Fruit fly (Drosophila melanogaster) whole organism, embryonic: ENCODE data around the gene CG15336.
A peak's percentile ranks its signal among the peaks of the same experiment; 100 is the strongest.

Experiments
- Adf1 ChIP-seq: fragments of 200-800 bp; sonication (Bioruptor generic); IDR thresholded peaks from 2 replicates; pipeline ENCODE4 v1.3.6; 2022; ENCODE audit warnings: missing biosample characterization, missing genetic modification characterization
- Aef1 ChIP-seq: fragments of 200-800 bp; sonication (Bioruptor generic); IDR thresholded peaks from 3 replicates; pipeline ENCODE4 v1.3.6; 2022; ENCODE audit warnings: missing biosample characterization, missing genetic modification characterization
- CG10147 ChIP-seq: fragments of 200-800 bp; sonication (Bioruptor generic); optimal IDR thresholded peaks from 2 replicates; lab custom pipeline; 2019; ENCODE audit warnings: missing biosample characterization, mild to moderate bottlenecking, missing genetic modification characterization, moderate library complexity
- CG10654 ChIP-seq: fragments of 200-800 bp; sonication (Bioruptor generic); optimal IDR thresholded peaks from 2 replicates; lab custom pipeline; 2016; ENCODE audit warnings: missing biosample characterization, missing genetic modification characterization
- CG11398 ChIP-seq: fragments of 200-800 bp; sonication (Bioruptor generic); optimal IDR thresholded peaks from 2 replicates; lab custom pipeline; 2016; ENCODE audit warnings: missing biosample characterization, missing genetic modification characterization
- CG12391 ChIP-seq: fragments of 200-800 bp; sonication (Bioruptor generic); optimal IDR thresholded peaks from 3 replicates; lab custom pipeline; 2018; ENCODE audit warnings: missing biosample characterization, mild to moderate bottlenecking, missing genetic modification characterization, moderate library complexity
- CG16813 ChIP-seq: fragments of 200-800 bp; sonication (Bioruptor generic); IDR thresholded peaks from 3 replicates; pipeline ENCODE4 v1.3.6; 2022; ENCODE audit warnings: missing biosample characterization, missing genetic modification characterization; ENCODE audit not compliant: partially characterized antibody
- CG16815 ChIP-seq: fragments of 200-800 bp; sonication (Bioruptor generic); optimal IDR thresholded peaks from 3 replicates; lab custom pipeline; 2017; ENCODE audit warnings: missing biosample characterization, mild to moderate bottlenecking, missing genetic modification characterization
- CG18764 ChIP-seq: fragments of 200-800 bp; sonication (Bioruptor generic); optimal IDR thresholded peaks from 3 replicates; lab custom pipeline; 2016; ENCODE audit warnings: missing biosample characterization, missing genetic modification characterization
- CG2129 ChIP-seq: fragments of 200-800 bp; sonication (Bioruptor generic); IDR thresholded peaks from 2 replicates; pipeline ENCODE4 v1.3.6; 2022; ENCODE audit warnings: missing biosample characterization, missing genetic modification characterization; ENCODE audit not compliant: partially characterized antibody
- CG2712 ChIP-seq: fragments of 200-800 bp; optimal IDR thresholded peaks from 3 replicates; lab custom pipeline; 2019; ENCODE audit warnings: missing biosample characterization, mild to moderate bottlenecking, missing genetic modification characterization, moderate library complexity
- CG34376 ChIP-seq: fragments of 200-800 bp; sonication (Bioruptor generic); optimal IDR thresholded peaks from 2 replicates; lab custom pipeline; 2018; ENCODE audit warnings: missing biosample characterization, mild to moderate bottlenecking, missing genetic modification characterization
- CG3838 ChIP-seq: fragments of 200-800 bp; sonication (Bioruptor generic); optimal IDR thresholded peaks from 3 replicates; lab custom pipeline; 2016; ENCODE audit warnings: missing biosample characterization, missing genetic modification characterization
- CG4820 ChIP-seq: fragments of 200-800 bp; sonication (Bioruptor generic); optimal IDR thresholded peaks from 3 replicates; lab custom pipeline; 2016; ENCODE audit warnings: missing biosample characterization, missing genetic modification characterization
- CG8089 ChIP-seq: fragments of 200-800 bp; sonication (Bioruptor generic); optimal IDR thresholded peaks from 3 replicates; lab custom pipeline; 2016; ENCODE audit warnings: missing biosample characterization, missing genetic modification characterization
- CG8924 ChIP-seq: fragments of 200-800 bp; optimal IDR thresholded peaks from 3 replicates; lab custom pipeline; 2019; ENCODE audit warnings: missing biosample characterization, mild to moderate bottlenecking, missing genetic modification characterization, moderate library complexity
- CG9215 ChIP-seq: fragments of 200-800 bp; sonication (Bioruptor generic); IDR thresholded peaks from 2 replicates; pipeline ENCODE4 v1.3.6; 2022; ENCODE audit warnings: missing biosample characterization, missing genetic modification characterization
- CG9609 ChIP-seq: fragments of 200-800 bp; sonication (Bioruptor generic); optimal IDR thresholded peaks from 3 replicates; lab custom pipeline; 2016; ENCODE audit warnings: missing biosample characterization, missing genetic modification characterization
- CoRest ChIP-seq: fragments of 200-800 bp; sonication (Bioruptor generic); optimal IDR thresholded peaks from 3 replicates; lab custom pipeline; 2018; ENCODE audit warnings: missing biosample characterization, mild to moderate bottlenecking, missing genetic modification characterization, moderate library complexity
- Dek ChIP-seq: fragments of 200-800 bp; sonication (Bioruptor generic); optimal IDR thresholded peaks from 3 replicates; lab custom pipeline; 2019; ENCODE audit warnings: missing biosample characterization, mild to moderate bottlenecking, missing genetic modification characterization, moderate library complexity
- Dll ChIP-seq: fragments of 200-800 bp; sonication (Bioruptor generic); IDR thresholded peaks from 4 replicates; pipeline ENCODE4 v1.3.6; 2022; ENCODE audit warnings: missing biosample characterization, missing genetic modification characterization; ENCODE audit not compliant: partially characterized antibody
- E2f2 ChIP-seq: fragments of 200-800 bp; sonication (Bioruptor generic); IDR thresholded peaks from 2 replicates; pipeline ENCODE4 v1.3.6; 2022; ENCODE audit warnings: missing biosample characterization, missing genetic modification characterization
- Ets97D ChIP-seq: fragments of 200-800 bp; sonication (Bioruptor generic); optimal IDR thresholded peaks from 3 replicates; lab custom pipeline; 2016; ENCODE audit warnings: missing biosample characterization, missing genetic modification characterization
- Hey ChIP-seq: fragments of 200-800 bp; sonication (Bioruptor generic); optimal IDR thresholded peaks from 3 replicates; lab custom pipeline; 2018; ENCODE audit warnings: missing biosample characterization, mild to moderate bottlenecking, missing genetic modification characterization
- HmgD ChIP-seq: fragments of 200-800 bp; sonication (Bioruptor generic); optimal IDR thresholded peaks from 3 replicates; lab custom pipeline; 2016; ENCODE audit warnings: missing biosample characterization, missing genetic modification characterization
- Jarid2 ChIP-seq: fragments of 200-800 bp; sonication (Bioruptor generic); optimal IDR thresholded peaks from 3 replicates; lab custom pipeline; 2017; ENCODE audit warnings: mild to moderate bottlenecking, missing biosample characterization, missing genetic modification reagents, missing genetic modification characterization
- Meics ChIP-seq: fragments of 200-800 bp; sonication (Bioruptor generic); optimal IDR thresholded peaks from 2 replicates; lab custom pipeline; 2017; ENCODE audit warnings: missing biosample characterization, mild to moderate bottlenecking, missing genetic modification characterization
- Myb ChIP-seq: fragments of 200-800 bp; sonication (Bioruptor generic); optimal IDR thresholded peaks from 2 replicates; lab custom pipeline; 2016; ENCODE audit warnings: missing biosample characterization, missing genetic modification characterization
- Neu2 ChIP-seq: fragments of 200-800 bp; sonication (Bioruptor generic); optimal IDR thresholded peaks from 3 replicates; lab custom pipeline; 2016; ENCODE audit warnings: missing biosample characterization, missing genetic modification characterization, borderline replicate concordance
- Nf-YC ChIP-seq: fragments of 200-800 bp; optimal IDR thresholded peaks from 3 replicates; lab custom pipeline; 2019; ENCODE audit warnings: missing biosample characterization, mild to moderate bottlenecking, missing genetic modification characterization, moderate library complexity
- Oaz ChIP-seq: fragments of 200-800 bp; sonication (Bioruptor generic); IDR thresholded peaks from 2 replicates; pipeline ENCODE4 v1.3.6; 2022; ENCODE audit warnings: missing biosample characterization, missing genetic modification characterization
- PHDP ChIP-seq: fragments of 200-800 bp; sonication (Bioruptor generic); optimal IDR thresholded peaks from 3 replicates; lab custom pipeline; 2018; ENCODE audit warnings: missing biosample characterization, mild to moderate bottlenecking, missing genetic modification characterization, moderate library complexity
- Six4 ChIP-seq: fragments of 200-800 bp; sonication (Bioruptor generic); optimal IDR thresholded peaks from 2 replicates; lab custom pipeline; 2016; ENCODE audit warnings: missing biosample characterization, missing genetic modification characterization
- Xrp1 ChIP-seq: fragments of 200-800 bp; sonication (Bioruptor generic); IDR thresholded peaks from 2 replicates; pipeline ENCODE4 v1.3.6; 2022; ENCODE audit warnings: missing biosample characterization, missing genetic modification characterization
- ase ChIP-seq: fragments of 200-800 bp; sonication (Bioruptor generic); IDR thresholded peaks from 3 replicates; pipeline ENCODE4 v1.3.6; 2022; ENCODE audit warnings: missing biosample characterization, missing genetic modification characterization
- bcd ChIP-seq: fragments of 200-800 bp; sonication (Bioruptor generic); optimal IDR thresholded peaks from 2 replicates; lab custom pipeline; 2017; ENCODE audit warnings: missing biosample characterization, mild to moderate bottlenecking, missing genetic modification characterization
- bigmax ChIP-seq: fragments of 200-800 bp; sonication (Bioruptor generic); optimal IDR thresholded peaks from 2 replicates; lab custom pipeline; 2018; ENCODE audit warnings: missing biosample characterization, mild to moderate bottlenecking, missing genetic modification characterization
- fd96Cb ChIP-seq: fragments of 200-800 bp; sonication (Bioruptor generic); optimal IDR thresholded peaks from 2 replicates; lab custom pipeline; 2018; ENCODE audit warnings: missing biosample characterization, mild to moderate bottlenecking, missing genetic modification characterization, moderate library complexity
- h ChIP-seq: fragments of >200 bp; optimal IDR thresholded peaks from 2 replicates; lab custom pipeline; 2017
- hkb ChIP-seq, 2 experiments: fragments of 200-800 bp in 1 of 2; fragments of >200 bp in 1 of 2; sonication (Bioruptor generic) in 1 of 2; IDR thresholded peaks in 1 of 2; optimal IDR thresholded peaks in 1 of 2; 2 replicates each; pipeline versions ENCODE4 v1.3.6 to Lab custom; 2017 to 2022; ENCODE audit warnings: missing biosample characterization in 1 of 2, missing genetic modification characterization in 1 of 2
- ind ChIP-seq: fragments of 200-800 bp; sonication (Bioruptor generic); optimal IDR thresholded peaks from 3 replicates; lab custom pipeline; 2016; ENCODE audit warnings: missing biosample characterization, missing genetic modification characterization
- lab ChIP-seq: fragments of 200-800 bp; sonication (Bioruptor generic); optimal IDR thresholded peaks from 3 replicates; lab custom pipeline; 2017; ENCODE audit warnings: missing biosample characterization, missing genetic modification characterization, mild to moderate bottlenecking, moderate library complexity, missing genetic modification reagents
- mirr ChIP-seq: fragments of 200-800 bp; sonication (Bioruptor generic); optimal IDR thresholded peaks from 3 replicates; lab custom pipeline; 2018; ENCODE audit warnings: missing biosample characterization, mild to moderate bottlenecking, missing genetic modification characterization
- nerfin-1 ChIP-seq: fragments of 200-800 bp; sonication (Bioruptor generic); optimal IDR thresholded peaks from 3 replicates; lab custom pipeline; 2019; ENCODE audit warnings: missing biosample characterization, mild to moderate bottlenecking, missing genetic modification characterization, moderate library complexity
- ranshi ChIP-seq: fragments of 200-800 bp; sonication (Bioruptor generic); IDR thresholded peaks from 2 replicates; pipeline ENCODE4 v1.3.6; 2022; ENCODE audit warnings: missing biosample characterization, missing genetic modification characterization
- sc ChIP-seq, 3 experiments: fragments of >200 bp in 2 of 3; fragments of 200-800 bp in 1 of 3; sonication (Bioruptor generic) in 1 of 3; optimal IDR thresholded peaks; 2 replicates in 2 of 3; 3 replicates in 1 of 3; lab custom pipeline; 2017; ENCODE audit warnings: mild to moderate bottlenecking in 1 of 3, missing biosample characterization in 1 of 3, missing genetic modification characterization in 1 of 3, missing genetic modification reagents in 1 of 3
- tll ChIP-seq, 2 experiments: fragments of 200-800 bp in 1 of 2; fragments of >200 bp in 1 of 2; sonication (Bioruptor generic) in 1 of 2; optimal IDR thresholded peaks; 2 replicates each; lab custom pipeline; 2017 to 2019; ENCODE audit warnings: missing biosample characterization in 2 of 2, missing genetic modification characterization in 2 of 2, mild to moderate bottlenecking in 1 of 2, moderate library complexity in 1 of 2
- zfh2 ChIP-seq: fragments of 200-800 bp; sonication (Bioruptor generic); optimal IDR thresholded peaks from 2 replicates; lab custom pipeline; 2016; ENCODE audit warnings: missing biosample characterization, missing genetic modification characterization

CG15336 gene

DNA sequence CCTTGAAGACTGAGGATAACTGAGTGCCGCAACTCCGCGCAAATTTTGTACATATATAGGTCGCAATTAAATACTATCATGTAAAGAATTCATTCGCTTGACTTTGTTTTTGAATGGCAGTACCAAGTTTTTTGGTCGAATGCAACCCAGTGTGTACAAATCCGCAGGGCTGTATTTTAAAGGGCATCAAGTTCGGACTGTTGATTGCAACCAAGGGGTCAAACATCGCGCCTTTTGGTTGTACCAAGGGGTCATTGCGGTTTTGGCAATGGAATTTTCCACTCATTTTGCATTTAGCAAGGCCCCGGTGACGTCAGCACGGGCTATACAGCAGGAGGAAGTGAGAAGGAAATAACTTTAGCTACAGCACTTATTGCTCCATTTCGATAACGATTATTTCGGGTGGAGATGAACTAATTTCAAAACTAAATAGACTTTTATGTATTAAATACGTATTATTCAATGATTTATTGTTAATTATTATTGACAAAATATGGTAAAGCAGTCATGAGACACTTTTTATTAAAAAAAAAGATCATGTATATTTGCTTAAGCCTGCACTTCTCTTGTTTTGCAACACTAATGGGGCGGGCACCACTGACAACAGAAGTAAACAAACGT, 15.9 kb upstream of the CG15336 start, which contains the start of gene CG10958 (continued):
- TF ChIP-seq bigmax (GFP tag; lab: Kevin White, UChicago), result no peak
- TF ChIP-seq CG8924 (tag; lab: Kevin White, UChicago), result peak; percentile 51
- no peak for TF ChIP-seq ranshi (GFP tag; lab: Robert Waterston, UW)
- TF ChIP-seq CG4820 (GFP tag; lab: Kevin White, UChicago), result peak; percentile 53
- peak; percentile 4 for TF ChIP-seq CG9609 (GFP tag; lab: Kevin White, UChicago)
- peak; percentile 37; the same call in 1 of the 2 replicates for TF ChIP-seq Adf1 (GFP tag; lab: Robert Waterston, UW)
- TF ChIP-seq CG16813 (GFP tag; lab: Robert Waterston, UW), result no peak
- peak; percentile 34 for TF ChIP-seq Ets97D
- peak; percentile 26 for TF ChIP-seq zfh2 (GFP tag; lab: Kevin White, UChicago)
- TF ChIP-seq E2f2, result peak; percentile 55
- TF ChIP-seq PHDP (tag; lab: Kevin White, UChicago), result peak; percentile 64
- TF ChIP-seq CG3838 (GFP tag; lab: Kevin White, UChicago), result peak; percentile 53
- no peak for TF ChIP-seq Hey (tag; lab: Kevin White, UChicago)
- peak; percentile 71 for TF ChIP-seq lab
- TF ChIP-seq CG10147, result peak; percentile 11
- TF ChIP-seq HmgD (GFP tag; lab: Kevin White, UChicago), result no peak
- TF ChIP-seq CG2129 (GFP tag; lab: Robert Waterston, UW), result no peak
- TF ChIP-seq fd96Cb (tag; lab: Kevin White, UChicago), result peak; percentile 28
- TF ChIP-seq Dll (GFP tag; lab: Robert Waterston, UW), result peak; percentile 55; the same call in 3 of the 4 replicates
- TF ChIP-seq Jarid2 (GFP tag; lab: Kevin White, UChicago), result no peak
- TF ChIP-seq CG2712 (tag; lab: Kevin White, UChicago), result peak; percentile 68
- TF ChIP-seq Oaz (GFP tag; lab: Robert Waterston, UW), result 0 out of 2 replicates have a peak, but pooled peaks have one; percentile 33
- 0 out of 3 replicates have a peak, but pooled peaks have one; percentile 33 for TF ChIP-seq Aef1 (GFP tag; lab: Robert Waterston, UW)
- TF ChIP-seq CG11398, result no peak
- TF ChIP-seq CG16815 (GFP tag; lab: Kevin White, UChicago), result peak; percentile 13
- TF ChIP-seq ase (GFP tag; lab: Robert Waterston, UW), result 0 out of 3 replicates have a peak, but pooled peaks have one; percentile 32
- TF ChIP-seq h (lab: Kevin White, UChicago), result no peak
- TF ChIP-seq Meics (GFP tag; lab: Kevin White, UChicago), result peak; percentile 62
- peak; percentile 37 for TF ChIP-seq CoRest (tag; lab: Kevin White, UChicago)
- no peak for TF ChIP-seq hkb (optimal IDR thresholded peaks at IDR 0.05; lab: Kevin White, UChicago)
- peak; percentile 71 for TF ChIP-seq hkb (GFP tag; IDR thresholded peaks at IDR 0.05; lab: Robert Waterston, UW)
- peak; percentile 54 for TF ChIP-seq CG10654 (GFP tag; lab: Kevin White, UChicago)
- peak; percentile 63 for TF ChIP-seq Six4 (GFP tag; lab: Kevin White, UChicago)
- peak; percentile 80 for TF ChIP-seq CG12391
- TF ChIP-seq nerfin-1 (tag; lab: Kevin White, UChicago), result peak; percentile 1
- peak; percentile 2 for TF ChIP-seq Myb (GFP tag; lab: Kevin White, UChicago)
- peak; percentile 48 for TF ChIP-seq CG18764 (GFP tag; lab: Kevin White, UChicago)
- peak; percentile 31 for TF ChIP-seq Dek (tag; lab: Kevin White, UChicago)
- peak; percentile 30; the same call in 1 of the 2 replicates for TF ChIP-seq CG9215
- no peak for TF ChIP-seq Neu2 (GFP tag; lab: Kevin White, UChicago)
- peak in 1 of 2 experiments; percentile 3 for TF ChIP-seq tll (GFP tag; optimal IDR thresholded peaks at IDR 0.05; lab: Kevin White, UChicago)
- TF ChIP-seq CG8089 (GFP tag; lab: Kevin White, UChicago), result no peak
- peak; percentile 41 for TF ChIP-seq bcd
- peak; percentile 35 for TF ChIP-seq Nf-YC (tag; lab: Kevin White, UChicago)
- TF ChIP-seq mirr (GFP tag; lab: Kevin White, UChicago), result no peak
- TF ChIP-seq sc (optimal IDR thresholded peaks at IDR 0.05; lab: Kevin White, UChicago), result no peak
- no peak for TF ChIP-seq sc (GFP tag; optimal IDR thresholded peaks at IDR 0.05; lab: Kevin White, UChicago)
- TF ChIP-seq CG34376 (GFP tag; lab: Kevin White, UChicago), result peak; percentile 33
- peak; percentile 62 for TF ChIP-seq ind
- peak; percentile 70 for TF ChIP-seq Xrp1
